Worm (Caenorhabditis elegans): ENCODE results near the gene pyp-1.

Gene pyp-1

DNA sequence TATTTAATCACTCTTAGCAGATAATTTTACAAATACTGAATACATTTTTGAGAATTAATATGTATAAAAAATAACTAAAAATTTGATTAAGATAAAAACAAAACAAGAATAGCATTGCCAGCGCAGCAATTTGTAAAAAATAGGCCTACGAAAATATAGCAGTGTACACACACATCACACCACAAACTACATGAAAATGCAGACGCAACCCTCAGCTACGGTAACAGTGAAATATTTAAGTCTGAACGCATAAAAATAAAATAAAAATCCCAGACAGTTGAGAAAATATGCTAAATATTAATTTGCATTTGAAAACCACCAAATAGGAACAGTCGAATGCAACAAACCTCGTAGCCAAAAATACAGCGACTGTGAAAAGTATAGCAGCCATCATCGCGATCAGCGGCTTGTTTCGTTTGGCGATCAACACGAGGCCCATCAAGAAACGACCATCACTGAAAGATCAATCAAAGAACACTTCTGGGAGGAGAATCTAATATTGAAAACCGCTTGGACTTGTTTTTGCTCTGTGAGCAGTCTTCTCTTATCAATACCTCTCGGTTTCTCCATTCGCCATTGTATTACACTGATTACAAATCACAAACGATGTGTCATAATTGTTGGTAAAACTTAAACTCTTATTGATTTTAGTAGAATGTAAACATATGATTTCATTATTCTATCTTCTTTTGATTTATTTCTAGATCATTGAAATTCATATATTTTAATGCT lies at the start of gene pyp-1:
Gene pyp-1 (minus strand): TSS at position 439 of the 732 bp plus-strand sequence.
- TF ChIP-seq lin-39 (tag; optimal IDR thresholded peaks at IDR 0.05) (peak; percentile 25), ceh-28 (tag; optimal IDR thresholded peaks at IDR 0.05) (peak; percentile 40), egl-27 (tag; optimal IDR thresholded peaks at IDR 0.05) (no peak), jun-1 (tag; optimal IDR thresholded peaks at IDR 0.05) (peak; percentile 21), snpc-4 (tag; optimal IDR thresholded peaks at IDR 0.05) (peak; percentile 7), nfya-1 (tag; optimal IDR thresholded peaks at IDR 0.05; ENCODE audit: insufficient read depth) (peak; percentile 15), pha-4 (tag; optimal IDR thresholded peaks at IDR 0.05) (peak; percentile 75), ama-1 (optimal IDR thresholded peaks at IDR 0.05) (peak; percentile 19), elt-2 (tag; optimal IDR thresholded peaks at IDR 0.05) (peak; percentile 74), ceh-9 (tag; optimal IDR thresholded peaks at IDR 0.05) (no peak), pqm-1 (tag; optimal IDR thresholded peaks at IDR 0.05) (peak; percentile 83), tbx-2 (tag; optimal IDR thresholded peaks at IDR 0.05) (no peak)

DNA sequence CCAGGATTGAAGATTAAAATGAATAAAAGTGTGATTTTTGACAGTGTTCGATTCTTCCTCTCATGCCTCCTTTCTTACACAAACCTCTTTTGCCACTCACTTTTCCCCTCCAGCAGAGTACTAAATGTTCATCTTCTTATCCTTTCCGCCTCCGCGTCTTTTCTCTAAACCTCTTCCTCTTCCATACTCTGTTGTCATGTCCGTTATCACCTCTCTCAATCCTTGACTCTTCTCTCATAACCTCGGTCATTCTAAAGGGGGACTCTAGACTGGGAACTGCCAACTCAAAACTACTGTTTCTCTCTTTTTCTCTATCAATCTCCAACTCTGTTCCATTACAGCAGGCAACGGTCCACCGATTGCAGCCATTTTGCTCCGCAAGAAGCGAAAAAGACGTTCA lies 49.5 kb upstream of the pyp-1 start:
- no peak for TF ChIP-seq ama-1 (optimal IDR thresholded peaks at IDR 0.05)
- no peak for TF ChIP-seq ceh-82 (tag; optimal IDR thresholded peaks at IDR 0.05)
- TF ChIP-seq nhr-43 (tag; optimal IDR thresholded peaks at IDR 0.05; ENCODE audit: poor library complexity, severe bottlenecking): no peak
- TF ChIP-seq nhr-11 (tag; optimal IDR thresholded peaks at IDR 0.05): no peak
- no peak for TF ChIP-seq elt-2 (tag; optimal IDR thresholded peaks at IDR 0.05)

DNA sequence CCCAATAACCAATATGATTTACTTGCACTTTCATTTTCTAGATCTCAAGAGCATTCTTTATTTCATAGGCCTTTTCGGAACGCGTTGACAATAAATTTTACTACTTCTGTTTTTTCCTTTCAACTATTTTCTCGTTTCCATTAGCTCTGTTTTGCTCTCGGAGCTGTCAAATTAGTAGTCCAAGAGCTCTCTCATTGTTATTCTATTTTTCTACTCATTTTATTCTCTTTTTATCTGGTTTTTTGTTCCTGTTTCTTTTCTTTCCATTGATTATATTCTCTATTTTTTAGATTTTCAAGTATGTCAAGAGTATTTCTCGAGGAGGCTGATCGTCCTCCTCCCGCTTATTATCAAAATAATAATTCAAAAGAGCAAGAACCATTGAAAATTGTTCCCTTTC lies 48.4 kb upstream of the pyp-1 start, which contains the start of gene T04B2.3:
Gene T04B2.3 (plus strand): TSS at position 301 of the 400 bp plus-strand sequence.
- TF ChIP-seq hmg-11 (tag; optimal IDR thresholded peaks at IDR 0.05): no peak
- TF ChIP-seq lin-39 (tag; optimal IDR thresholded peaks at IDR 0.05): no peak
- no peak for TF ChIP-seq ama-1 (optimal IDR thresholded peaks at IDR 0.05)
- TF ChIP-seq nhr-76 (tag; optimal IDR thresholded peaks at IDR 0.05): no peak
- TF ChIP-seq lsy-12 (tag; optimal IDR thresholded peaks at IDR 0.05): no peak
- no peak for TF ChIP-seq egl-27 (tag; optimal IDR thresholded peaks at IDR 0.05)
- no peak for TF ChIP-seq R02D3.7 (tag; optimal IDR thresholded peaks at IDR 0.05)
- TF ChIP-seq nhr-28 (tag; optimal IDR thresholded peaks at IDR 0.05): no peak
- TF ChIP-seq nhr-67 (tag; optimal IDR thresholded peaks at IDR 0.05): no peak
- no peak for TF ChIP-seq ceh-9 (tag; optimal IDR thresholded peaks at IDR 0.05)
- TF ChIP-seq ztf-4 (tag; optimal IDR thresholded peaks at IDR 0.05): no peak
- no peak for TF ChIP-seq unc-62 (GFP tag; optimal IDR thresholded peaks at IDR 0.05)
- no peak for TF ChIP-seq nfya-1 (tag; optimal IDR thresholded peaks at IDR 0.05; ENCODE audit: insufficient read depth)
- TF ChIP-seq eor-1 (tag; optimal IDR thresholded peaks at IDR 0.05): no peak

DNA sequence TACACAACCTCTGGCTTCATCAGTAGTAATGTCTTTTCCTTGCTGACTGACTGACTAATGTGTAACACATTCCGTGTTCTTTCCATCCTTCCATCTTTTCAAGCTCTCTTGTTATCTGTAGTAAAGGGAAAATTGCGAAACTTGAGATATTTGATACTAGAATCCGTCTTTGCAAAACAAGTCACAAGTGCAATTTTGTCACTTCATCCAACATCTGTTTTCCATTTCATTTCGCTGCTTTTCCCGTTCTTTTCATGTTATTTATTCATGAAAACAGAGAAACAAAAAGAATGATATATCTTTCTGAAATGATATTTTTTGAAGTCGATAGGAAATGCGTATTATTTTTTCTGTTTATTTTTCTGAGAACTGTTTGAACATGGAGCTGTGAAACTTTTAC lies 47.3 kb upstream of the pyp-1 start:
- no peak for TF ChIP-seq nhr-23 (tag; optimal IDR thresholded peaks at IDR 0.05)
- peak; percentile 1 for TF ChIP-seq lin-39 (tag; optimal IDR thresholded peaks at IDR 0.05)

DNA sequence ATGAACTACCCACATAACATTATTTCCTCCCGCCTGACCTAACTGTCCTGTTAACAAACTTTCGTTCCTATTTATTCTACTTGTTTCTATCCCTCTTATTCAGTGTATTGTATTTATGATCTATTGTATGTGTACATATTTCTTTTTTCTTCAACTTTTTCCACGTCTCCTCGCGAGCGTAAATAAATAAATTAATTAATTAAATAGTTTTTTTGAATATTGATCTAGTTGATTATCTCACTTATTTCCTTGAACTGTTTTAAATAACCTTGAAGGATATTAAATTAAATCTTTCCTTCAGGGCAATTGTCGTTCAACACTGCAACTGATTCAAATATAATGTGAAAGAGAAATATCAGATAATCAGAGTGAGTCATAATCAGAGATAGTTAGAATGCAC lies 44.2 kb upstream of the pyp-1 start, which contains the start of gene frk-1:
Gene frk-1 (plus strand): TSS at position 301 of the 400 bp plus-strand sequence.
- TF ChIP-seq ceh-9 (tag; optimal IDR thresholded peaks at IDR 0.05) (no peak), lsy-12 (tag; optimal IDR thresholded peaks at IDR 0.05) (no peak), snpc-4 (tag; optimal IDR thresholded peaks at IDR 0.05) (no peak), nhr-11 (tag; optimal IDR thresholded peaks at IDR 0.05) (no peak), R02D3.7 (tag; optimal IDR thresholded peaks at IDR 0.05) (no peak), mml-1 (tag; optimal IDR thresholded peaks at IDR 0.05) (no peak), pqm-1 (tag; optimal IDR thresholded peaks at IDR 0.05) (no peak), unc-62 (GFP tag; optimal IDR thresholded peaks at IDR 0.05) (no peak), ceh-82 (tag; optimal IDR thresholded peaks at IDR 0.05) (no peak), nhr-28 (tag; optimal IDR thresholded peaks at IDR 0.05) (no peak), fkh-2 (tag; optimal IDR thresholded peaks at IDR 0.05) (no peak), lin-39 (tag; optimal IDR thresholded peaks at IDR 0.05) (no peak), ceh-28 (tag; optimal IDR thresholded peaks at IDR 0.05) (no peak), fos-1 (tag; optimal IDR thresholded peaks at IDR 0.05) (no peak), nhr-23 (tag; optimal IDR thresholded peaks at IDR 0.05) (no peak), egl-27 (tag; optimal IDR thresholded peaks at IDR 0.05) (no peak), ztf-11 (tag; optimal IDR thresholded peaks at IDR 0.05) (no peak), nhr-25 (tag; optimal IDR thresholded peaks at IDR 0.05) (no peak), mdl-1 (tag; optimal IDR thresholded peaks at IDR 0.05) (no peak)

Measured in whole organism, L3 larva.